Worm (Caenorhabditis elegans) whole organism, L2 larva: ENCODE measurements around the gene Y38C1AA.6.

Experiments
- R02D3.7 ChIP-seq: fragments of 150-350 bp; optimal IDR thresholded peaks from 2 replicates; lab custom pipeline; 2014; ENCODE audit warnings: missing biosample characterization, missing genetic modification characterization
- Y55F3AM.14 ChIP-seq: fragments of 200-800 bp; sonication (Bioruptor generic); optimal IDR thresholded peaks from 2 replicates; lab custom pipeline; 2018; ENCODE audit warnings: mild to moderate bottlenecking, missing genetic modification characterization, missing compliant biosample characterization
- ama-1 ChIP-seq: fragments of 150-350 bp; optimal IDR thresholded peaks from 2 replicates; lab custom pipeline; 2018; ENCODE audit warnings: inconsistent platforms
- blmp-1 ChIP-seq: sonication (generic microtip); optimal IDR thresholded peaks from 2 replicates; lab custom pipeline; 2017; ENCODE audit warnings: missing genetic modification characterization, mild to moderate bottlenecking, missing compliant biosample characterization, antibody characterized with exemption, moderate library complexity; ENCODE audit not compliant: insufficient read depth
- mdl-1 ChIP-seq, 2 experiments: fragments of 150-350 bp in 1 of 2; sonication (generic microtip) in 1 of 2; optimal IDR thresholded peaks; 2 replicates each; lab custom pipeline; 2017; ENCODE audit warnings: missing biosample characterization in 2 of 2, missing genetic modification characterization in 2 of 2
- nhr-12 ChIP-seq: fragments of 150-350 bp; optimal IDR thresholded peaks from 2 replicates; lab custom pipeline; 2014; ENCODE audit warnings: missing biosample characterization, missing genetic modification characterization
- nhr-237 ChIP-seq: fragments of 150-350 bp; optimal IDR thresholded peaks from 2 replicates; lab custom pipeline; 2014; ENCODE audit warnings: missing biosample characterization, missing genetic modification characterization
- nhr-77 ChIP-seq: fragments of 150-350 bp; optimal IDR thresholded peaks from 2 replicates; lab custom pipeline; 2014; ENCODE audit warnings: missing biosample characterization, missing genetic modification characterization
- snpc-4 ChIP-seq: fragments of 150-350 bp; optimal IDR thresholded peaks from 2 replicates; lab custom pipeline; 2014; ENCODE audit warnings: missing biosample characterization, missing genetic modification characterization
- unc-39 ChIP-seq: fragments of 150-350 bp; optimal IDR thresholded peaks from 2 replicates; lab custom pipeline; 2014; ENCODE audit warnings: missing biosample characterization, missing genetic modification characterization
- unc-62 ChIP-seq: fragments of 150-350 bp; optimal IDR thresholded peaks from 2 replicates; lab custom pipeline; 2014; ENCODE audit warnings: missing biosample characterization, missing genetic modification reagents, missing genetic modification characterization
- ztf-4 ChIP-seq: fragments of 150-350 bp; optimal IDR thresholded peaks from 2 replicates; lab custom pipeline; 2014; ENCODE audit warnings: missing biosample characterization, missing genetic modification characterization

DNA sequence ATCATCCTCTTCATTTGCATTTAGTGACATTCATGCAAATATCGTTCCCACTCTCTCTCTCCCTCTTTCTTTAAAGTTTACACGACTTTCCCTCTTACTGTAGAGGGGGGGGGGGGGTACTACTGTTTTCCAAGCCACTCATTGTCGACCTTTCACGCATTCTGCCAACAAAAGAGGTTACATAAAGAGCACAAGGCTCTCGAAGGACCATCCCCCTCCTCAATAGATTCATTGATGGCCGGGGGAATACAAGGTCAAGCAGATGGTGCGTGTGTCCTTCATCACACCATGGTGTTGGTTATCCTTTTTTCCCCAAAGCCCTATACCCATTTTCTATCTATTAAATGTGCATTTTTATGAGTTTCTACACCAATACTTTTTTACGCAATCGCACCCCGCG, 10.4 kb downstream of the Y38C1AA.6 start:
- TF ChIP-seq nhr-237 (tag; lab: Kevin White, UChicago): no peak
- TF ChIP-seq Y55F3AM.14 (GFP tag; lab: Kevin White, UChicago): no peak
- no peak for TF ChIP-seq R02D3.7 (tag; lab: Kevin White, UChicago)
- TF ChIP-seq nhr-77 (tag; lab: Kevin White, UChicago): no peak
- no peak for TF ChIP-seq unc-62
- no peak for TF ChIP-seq nhr-12
- TF ChIP-seq unc-39 (tag; lab: Kevin White, UChicago): no peak
- TF ChIP-seq snpc-4 (tag; lab: Kevin White, UChicago): no peak
- TF ChIP-seq blmp-1 (tag; lab: Kevin White, UChicago): no peak
- TF ChIP-seq ztf-4: no peak
- no peak for TF ChIP-seq mdl-1 (tag; optimal IDR thresholded peaks at IDR 0.05; lab: Kevin White, UChicago)
- no peak for TF ChIP-seq ama-1 (lab: Kevin White, UChicago)
